Worm (Caenorhabditis elegans) whole organism, late embryonic: Measurements from ENCODE around the gene arl-1.

Experiments
- K09A11.1 ChIP-seq: sonication (generic microtip); optimal IDR thresholded peaks from 2 replicates; lab custom pipeline; 2017; ENCODE audit warnings: antibody characterized with exemption, mild to moderate bottlenecking, missing genetic modification characterization, missing compliant biosample characterization; ENCODE audit not compliant: insufficient read depth
- ceh-22 ChIP-seq: sonication (generic microtip); optimal IDR thresholded peaks from 2 replicates; lab custom pipeline; 2017; ENCODE audit warnings: missing biosample characterization, missing genetic modification characterization
- syd-9 ChIP-seq: sonication (generic microtip); optimal IDR thresholded peaks from 2 replicates; lab custom pipeline; 2016; ENCODE audit warnings: mild to moderate bottlenecking, missing genetic modification characterization, moderate library complexity, missing compliant biosample characterization
- unc-42 ChIP-seq: sonication (generic microtip); optimal IDR thresholded peaks from 2 replicates; lab custom pipeline; 2016; ENCODE audit warnings: missing genotype, missing genetic modification characterization, missing compliant biosample characterization

DNA sequence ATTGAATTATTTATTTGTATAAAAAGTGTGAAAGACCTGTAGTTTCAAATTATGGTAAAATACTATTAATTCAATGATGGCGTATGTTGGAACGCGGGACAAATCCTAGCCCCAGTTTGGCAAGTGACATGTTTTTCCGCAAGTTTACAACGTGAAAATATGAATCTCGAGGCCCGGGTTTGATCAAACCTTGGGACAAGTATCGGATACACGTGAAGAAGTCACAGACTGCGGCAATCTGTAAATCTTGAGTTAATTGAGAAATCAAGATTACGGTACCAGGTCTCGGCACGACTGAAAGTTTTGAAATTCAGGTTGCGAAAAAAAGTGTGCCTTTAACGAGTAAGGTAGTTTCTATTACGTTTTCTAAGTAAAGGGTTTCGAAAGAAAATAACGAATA, 1.2 kb downstream of the arl-1 start:
- TF ChIP-seq syd-9 (tag; lab: Kevin White, UChicago) (no peak), unc-42 (tag; lab: Kevin White, UChicago) (no peak), ceh-22 (tag; lab: Kevin White, UChicago) (no peak), K09A11.1 (tag; lab: Kevin White, UChicago) (no peak)
